Fruit fly (Drosophila melanogaster): ENCODE measurements around the gene CG7829.

Gene CG7829

DNA sequence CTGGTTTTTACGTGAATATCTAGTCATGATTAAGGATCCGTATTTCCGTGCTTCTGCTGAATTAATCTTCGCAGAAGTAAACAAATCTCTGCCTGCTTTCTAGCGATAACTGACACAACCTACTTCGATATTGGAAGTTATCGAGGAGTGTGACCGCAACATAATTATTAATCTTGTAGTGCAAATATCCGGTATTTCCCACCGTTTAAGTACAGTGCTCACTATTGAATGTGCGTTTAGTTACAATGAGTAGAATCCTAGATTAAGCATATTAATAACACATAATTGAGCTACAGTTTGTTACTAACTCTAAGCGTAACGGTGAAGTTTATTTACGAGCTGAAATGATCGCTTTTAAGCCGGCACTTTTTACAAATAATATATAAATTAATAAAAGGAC lies 42.2 kb upstream of the CG7829 start (continued):
- peak; percentile 21 for TF ChIP-seq Chrac-16 (GFP tag; optimal IDR thresholded peaks at IDR 0.05)
- no peak for TF ChIP-seq CG16863 (GFP tag; optimal IDR thresholded peaks at IDR 0.05)
- TF ChIP-seq CG2889 (GFP tag; IDR thresholded peaks at IDR 0.05) = no peak
- peak; percentile 42 for TF ChIP-seq CG10543 (GFP tag; optimal IDR thresholded peaks at IDR 0.05)
- no peak for TF ChIP-seq ftz-f1 (GFP tag; optimal IDR thresholded peaks at IDR 0.05)
- peak; percentile 94 for TF ChIP-seq Med (GFP tag)
- TF ChIP-seq CG9215 (GFP tag; IDR thresholded peaks at IDR 0.05) = no peak
- no peak for TF ChIP-seq CG3407 (GFP tag; optimal IDR thresholded peaks at IDR 0.05)
- peak; percentile 38 for TF ChIP-seq CG18011 (GFP tag; optimal IDR thresholded peaks at IDR 0.05)
- no peak for TF ChIP-seq Hey (tag; optimal IDR thresholded peaks at IDR 0.05)
- TF ChIP-seq cad (GFP tag; optimal IDR thresholded peaks at IDR 0.05) = no peak
- no peak for TF ChIP-seq Atf6 (GFP tag; IDR thresholded peaks at IDR 0.05)
- TF ChIP-seq tgo (GFP tag; IDR thresholded peaks at IDR 0.05) = peak; percentile 24; the same call in 1 of the 3 replicates
- TF ChIP-seq Myb (GFP tag; optimal IDR thresholded peaks at IDR 0.05) = peak; percentile 42
- TF ChIP-seq CG12155 (GFP tag; optimal IDR thresholded peaks at IDR 0.05) = peak; percentile 40
- TF ChIP-seq gt (GFP tag; IDR thresholded peaks at IDR 0.05) = no peak
- TF ChIP-seq pzg (GFP tag; optimal IDR thresholded peaks at IDR 0.05) = peak; percentile 72
- no peak for TF ChIP-seq CG8944 (GFP tag; optimal IDR thresholded peaks at IDR 0.05)
- peak; percentile 20 for TF ChIP-seq MTF-1 (GFP tag; optimal IDR thresholded peaks at IDR 0.05; ENCODE audit: borderline replicate concordance)
- TF ChIP-seq CG7271 (tag; optimal IDR thresholded peaks at IDR 0.05) = peak; percentile 45
- no peak for TF ChIP-seq D19A (tag; optimal IDR thresholded peaks at IDR 0.05)
- no peak for TF ChIP-seq Usf (GFP tag; optimal IDR thresholded peaks at IDR 0.05)
- peak; percentile 28 for TF ChIP-seq CG12219 (GFP tag; optimal IDR thresholded peaks at IDR 0.05)
- TF ChIP-seq ap (GFP tag; IDR thresholded peaks at IDR 0.05) = no peak
- TF ChIP-seq Awh (GFP tag; IDR thresholded peaks at IDR 0.05) = no peak
- no peak for TF ChIP-seq NC2α (GFP tag; optimal IDR thresholded peaks at IDR 0.05)
- peak; percentile 68 for TF ChIP-seq Fer1 (GFP tag; optimal IDR thresholded peaks at IDR 0.05)
- TF ChIP-seq H2.0 (GFP tag; IDR thresholded peaks at IDR 0.05) = peak; percentile 33; the same call in 1 of the 2 replicates
- TF ChIP-seq unpg (GFP tag; optimal IDR thresholded peaks at IDR 0.05) = no peak
- TF ChIP-seq MBD-R2 (GFP tag; IDR thresholded peaks at IDR 0.05) = peak; percentile 68
- no peak for TF ChIP-seq CG8281 (tag; optimal IDR thresholded peaks at IDR 0.05)
- peak; percentile 56; the same call in 2 of the 3 replicates for TF ChIP-seq zfh1 (GFP tag; IDR thresholded peaks at IDR 0.05)
- peak; percentile 31; the same call in 1 of the 2 replicates for TF ChIP-seq amos (GFP tag; IDR thresholded peaks at IDR 0.05; ENCODE audit: partially characterized antibody)
- TF ChIP-seq CG9609 (GFP tag; optimal IDR thresholded peaks at IDR 0.05) = no peak
- no peak for TF ChIP-seq D (optimal IDR thresholded peaks at IDR 0.05)
- no peak for TF ChIP-seq D (GFP tag; optimal IDR thresholded peaks at IDR 0.05)
- peak; percentile 39 for TF ChIP-seq CHES-1-like (GFP tag; optimal IDR thresholded peaks at IDR 0.05)
- no peak for TF ChIP-seq CG12104 (GFP tag; optimal IDR thresholded peaks at IDR 0.05)
- TF ChIP-seq btn (GFP tag; optimal IDR thresholded peaks at IDR 0.05) = no peak
- TF ChIP-seq Mrtf (GFP tag; IDR thresholded peaks at IDR 0.05) = peak; percentile 50; the same call in 1 of the 3 replicates
- TF ChIP-seq CG10147 (GFP tag; optimal IDR thresholded peaks at IDR 0.05) = peak; percentile 40
- TF ChIP-seq CG11093 (GFP tag; IDR thresholded peaks at IDR 0.05) = no peak
- TF ChIP-seq cg (GFP tag; optimal IDR thresholded peaks at IDR 0.05) = no peak
- no peak for TF ChIP-seq p53 (GFP tag; optimal IDR thresholded peaks at IDR 0.05)
- TF ChIP-seq fu2 (GFP tag; optimal IDR thresholded peaks at IDR 0.05) = no peak
- no peak for TF ChIP-seq CG6854 (GFP tag; optimal IDR thresholded peaks at IDR 0.05)
- TF ChIP-seq CG5953 (GFP tag; IDR thresholded peaks at IDR 0.05) = no peak
- peak; percentile 38; the same call in 1 of the 4 replicates for TF ChIP-seq Gug (GFP tag; IDR thresholded peaks at IDR 0.05)
- TF ChIP-seq CG34422 (GFP tag; IDR thresholded peaks at IDR 0.05) = peak; percentile 52; the same call in 1 of the 3 replicates
- peak; percentile 33 for TF ChIP-seq CG10267 (tag; optimal IDR thresholded peaks at IDR 0.05)
- no peak for TF ChIP-seq vnd (GFP tag; IDR thresholded peaks at IDR 0.05; ENCODE audit: partially characterized antibody)
- TF ChIP-seq MESR4 (GFP tag; optimal IDR thresholded peaks at IDR 0.05) = peak; percentile 63

All from whole organism, embryonic.